Fruit fly (Drosophila melanogaster) whole organism, wandering third instar larva: Measurements from ENCODE around the gene CG17549.

Experiments
- CG32264 ChIP-seq: fragments of 200-800 bp; sonication (Bioruptor generic); optimal IDR thresholded peaks from 2 replicates; lab custom pipeline; 2016; ENCODE audit warnings: missing biosample characterization, missing genetic modification characterization
- GATAd ChIP-seq: sonication (Bioruptor generic); optimal IDR thresholded peaks from 2 replicates; lab custom pipeline; 2016; ENCODE audit warnings: missing biosample characterization, missing genetic modification characterization
- Myc ChIP-seq: fragments of >200 bp; optimal IDR thresholded peaks from 2 replicates; lab custom pipeline; 2017
- OdsH ChIP-seq: fragments of 200-800 bp; sonication (Bioruptor generic); optimal IDR thresholded peaks from 2 replicates; lab custom pipeline; 2016; ENCODE audit warnings: missing biosample characterization, mild to moderate bottlenecking, missing genetic modification characterization
- dl ChIP-seq, 2 experiments: fragments of 175-275, 200-275 bp in 1 of 2; fragments of 200-275 bp in 1 of 2; sonication (Bioruptor generic); optimal IDR thresholded peaks; lab custom pipeline; 2018; ENCODE audit warnings: mild to moderate bottlenecking in 2 of 2, missing biosample characterization in 2 of 2, missing genetic modification characterization in 2 of 2, moderate library complexity in 2 of 2; ENCODE audit not compliant: partially characterized antibody in 2 of 2, insufficient read depth in 1 of 2
- dsf ChIP-seq: sonication (Bioruptor generic); optimal IDR thresholded peaks from 2 replicates; lab custom pipeline; 2016; ENCODE audit warnings: missing biosample characterization, missing genetic modification characterization, borderline replicate concordance
- lola ChIP-seq: fragments of >200 bp; optimal IDR thresholded peaks from 2 replicates; lab custom pipeline; 2017; ENCODE audit warnings: missing biosample characterization, missing genetic modification characterization
- pan ChIP-seq: fragments of >200 bp; optimal IDR thresholded peaks from 2 replicates; lab custom pipeline; 2017
- tai ChIP-seq: sonication (Bioruptor generic); optimal IDR thresholded peaks from 2 replicates; lab custom pipeline; 2016; ENCODE audit warnings: missing biosample characterization, missing genetic modification characterization
- usp ChIP-seq: fragments of >200 bp; optimal IDR thresholded peaks from 2 replicates; lab custom pipeline; 2017; ENCODE audit warnings: missing biosample characterization, missing genetic modification characterization

DNA sequence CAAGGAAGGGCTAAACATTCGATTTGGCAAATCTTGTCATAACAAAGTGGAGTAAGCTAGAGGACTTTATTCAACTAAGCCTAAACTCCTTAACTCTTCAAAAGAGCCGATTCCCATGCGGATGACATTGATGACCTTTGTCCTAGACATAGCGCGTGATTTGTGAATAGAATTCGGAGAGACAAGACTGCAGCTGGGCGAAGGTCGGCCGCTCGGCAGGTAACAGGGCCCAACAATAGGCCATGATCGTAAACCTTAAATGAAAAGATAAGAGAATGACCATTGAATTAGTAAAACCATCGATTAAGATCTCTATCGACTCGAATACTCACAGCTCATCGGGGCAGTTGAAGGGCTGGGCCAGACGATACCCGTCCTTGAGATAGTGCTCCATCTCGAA lies 50.9 kb downstream of the CG17549 start:
- no peak for TF ChIP-seq tai (GFP tag; lab: Kevin White, UChicago)
- no peak for TF ChIP-seq pan (lab: Kevin White, UChicago)
- no peak for TF ChIP-seq lola (GFP tag; lab: Kevin White, UChicago)
- no peak for TF ChIP-seq OdsH (GFP tag; lab: Kevin White, UChicago)
- no peak for TF ChIP-seq usp (GFP tag; lab: Kevin White, UChicago)
- no peak for TF ChIP-seq GATAd (GFP tag; lab: Kevin White, UChicago)
- no peak for TF ChIP-seq dl (GFP tag; optimal IDR thresholded peaks at IDR 0.05; lab: Kevin White, UChicago; ENCODE audit: insufficient read depth in 1 of 2, partially characterized antibody in 2 of 2)
- no peak for TF ChIP-seq CG32264 (GFP tag; lab: Kevin White, UChicago)
- no peak for TF ChIP-seq Myc
- no peak for TF ChIP-seq dsf
